Fruit fly (Drosophila melanogaster) whole organism, wandering third instar larva: Measurements from ENCODE around the gene CG17192.

Source experiments
- Abd-B ChIP-seq: fragments of >200 bp; optimal IDR thresholded peaks from 2 replicates; lab custom pipeline; 2017; ENCODE audit warnings: missing biosample characterization, missing genetic modification characterization
- CG32264 ChIP-seq: fragments of 200-800 bp; sonication (Bioruptor generic); optimal IDR thresholded peaks from 2 replicates; lab custom pipeline; 2016; ENCODE audit warnings: missing biosample characterization, missing genetic modification characterization
- CG9705 ChIP-seq: fragments of 200-800 bp; sonication (Bioruptor generic); optimal IDR thresholded peaks from 2 replicates; lab custom pipeline; 2018; ENCODE audit warnings: missing biosample characterization, mild to moderate bottlenecking, missing genetic modification characterization
- CrebA ChIP-seq: fragments of 200-800 bp; sonication (Bioruptor generic); optimal IDR thresholded peaks from 2 replicates; lab custom pipeline; 2016; ENCODE audit warnings: missing biosample characterization, mild to moderate bottlenecking, missing genetic modification characterization, borderline replicate concordance
- Dfd ChIP-seq: fragments of >200 bp; optimal IDR thresholded peaks from 2 replicates; lab custom pipeline; 2017; ENCODE audit warnings: missing biosample characterization, missing genetic modification characterization
- Dif ChIP-seq: fragments of 200-275, 200-300 bp; sonication (Bioruptor generic); optimal IDR thresholded peaks from 2 replicates; lab custom pipeline; 2018; ENCODE audit warnings: missing biosample characterization, missing genetic modification characterization; ENCODE audit not compliant: partially characterized antibody
- GATAd ChIP-seq: sonication (Bioruptor generic); optimal IDR thresholded peaks from 2 replicates; lab custom pipeline; 2016; ENCODE audit warnings: missing biosample characterization, missing genetic modification characterization
- HLH106 ChIP-seq: fragments of 200-800 bp; optimal IDR thresholded peaks from 3 replicates; lab custom pipeline; 2019; ENCODE audit warnings: missing biosample characterization, mild to moderate bottlenecking, missing genetic modification characterization, moderate library complexity
- Hnf4 ChIP-seq: fragments of 200-800 bp; sonication (Bioruptor generic); optimal IDR thresholded peaks from 2 replicates; lab custom pipeline; 2016; ENCODE audit warnings: missing biosample characterization, mild to moderate bottlenecking, missing genetic modification characterization
- Hr78 ChIP-seq: fragments of >200 bp; optimal IDR thresholded peaks from 2 replicates; lab custom pipeline; 2017; ENCODE audit warnings: missing biosample characterization, missing genetic modification characterization
- Hr83 ChIP-seq: fragments of 200-300 bp; sonication (Bioruptor generic); optimal IDR thresholded peaks from 2 replicates; lab custom pipeline; 2016; ENCODE audit warnings: missing biosample characterization, mild to moderate bottlenecking, missing genetic modification characterization, moderate library complexity; ENCODE audit not compliant: poor library complexity, severe bottlenecking
- Jra ChIP-seq: sonication (Bioruptor generic); optimal IDR thresholded peaks from 2 replicates; lab custom pipeline; 2016; ENCODE audit warnings: missing biosample characterization, missing genetic modification characterization
- Mio ChIP-seq: sonication (Bioruptor generic); optimal IDR thresholded peaks from 2 replicates; lab custom pipeline; 2016; ENCODE audit warnings: missing biosample characterization, missing genetic modification characterization
- Myc ChIP-seq: fragments of >200 bp; optimal IDR thresholded peaks from 2 replicates; lab custom pipeline; 2017
- N ChIP-seq: fragments of >200 bp; optimal IDR thresholded peaks from 2 replicates; lab custom pipeline; 2018; ENCODE audit warnings: missing biosample characterization, missing external identifiers, missing genetic modification characterization
- OdsH ChIP-seq: fragments of 200-800 bp; sonication (Bioruptor generic); optimal IDR thresholded peaks from 2 replicates; lab custom pipeline; 2016; ENCODE audit warnings: missing biosample characterization, mild to moderate bottlenecking, missing genetic modification characterization
- Rel ChIP-seq, 2 experiments: fragments of 200-800 bp; sonication (Bioruptor generic) in 1 of 2; optimal IDR thresholded peaks; 2 replicates in 1 of 2; 3 replicates in 1 of 2; lab custom pipeline; 2016 to 2019; ENCODE audit warnings: mild to moderate bottlenecking in 2 of 2, missing biosample characterization in 2 of 2, missing genetic modification characterization in 2 of 2, moderate library complexity in 1 of 2
- Sp1 ChIP-seq: fragments of 200-800 bp; sonication (Bioruptor generic); optimal IDR thresholded peaks from 3 replicates; lab custom pipeline; 2019; ENCODE audit warnings: missing biosample characterization, mild to moderate bottlenecking, missing genetic modification characterization, moderate library complexity
- Vsx2 ChIP-seq: fragments of 200-300, 225-300 bp; sonication (Bioruptor generic); optimal IDR thresholded peaks from 2 replicates; lab custom pipeline; 2018; ENCODE audit warnings: missing biosample characterization, missing genetic modification characterization; ENCODE audit not compliant: partially characterized antibody
- br ChIP-seq: fragments of 200-800 bp; sonication (Bioruptor generic); optimal IDR thresholded peaks from 2 replicates; lab custom pipeline; 2016; ENCODE audit warnings: missing biosample characterization, missing genetic modification characterization
- brk ChIP-seq: fragments of 200-800 bp; sonication (Bioruptor generic); optimal IDR thresholded peaks from 2 replicates; lab custom pipeline; 2016; ENCODE audit warnings: missing biosample characterization, mild to moderate bottlenecking, missing genetic modification characterization
- dl ChIP-seq, 2 experiments: fragments of 175-275, 200-275 bp in 1 of 2; fragments of 200-275 bp in 1 of 2; sonication (Bioruptor generic); optimal IDR thresholded peaks; lab custom pipeline; 2018; ENCODE audit warnings: mild to moderate bottlenecking in 2 of 2, missing biosample characterization in 2 of 2, missing genetic modification characterization in 2 of 2, moderate library complexity in 2 of 2; ENCODE audit not compliant: partially characterized antibody in 2 of 2, insufficient read depth in 1 of 2
- dmrt93B ChIP-seq: fragments of 200-800 bp; sonication (Bioruptor generic); optimal IDR thresholded peaks from 2 replicates; lab custom pipeline; 2018; ENCODE audit warnings: missing biosample characterization, mild to moderate bottlenecking, missing genetic modification characterization
- dsf ChIP-seq: sonication (Bioruptor generic); optimal IDR thresholded peaks from 2 replicates; lab custom pipeline; 2016; ENCODE audit warnings: missing biosample characterization, missing genetic modification characterization, borderline replicate concordance
- ey ChIP-seq: fragments of 200-800 bp; sonication (Bioruptor generic); optimal IDR thresholded peaks from 2 replicates; lab custom pipeline; 2016; ENCODE audit warnings: missing biosample characterization, missing genetic modification characterization
- foxo ChIP-seq, 2 experiments: fragments of 200-800 bp; sonication (Bioruptor generic); optimal IDR thresholded peaks; 2 replicates in 1 of 2; 3 replicates in 1 of 2; lab custom pipeline; 2016 to 2017; ENCODE audit warnings: missing biosample characterization in 2 of 2, missing genetic modification characterization in 2 of 2
- fru ChIP-seq: fragments of 200-800 bp; sonication (Bioruptor generic); optimal IDR thresholded peaks from 3 replicates; lab custom pipeline; 2016; ENCODE audit warnings: missing biosample characterization, mild to moderate bottlenecking, missing genetic modification characterization
- h ChIP-seq: fragments of 200-800 bp; sonication (Bioruptor generic); optimal IDR thresholded peaks from 3 replicates; lab custom pipeline; 2016; ENCODE audit warnings: missing biosample characterization, mild to moderate bottlenecking, missing genetic modification characterization
- jim ChIP-seq: fragments of 175-275, 200-325 bp; sonication (Bioruptor generic); optimal IDR thresholded peaks from 2 replicates; lab custom pipeline; 2016; ENCODE audit warnings: missing biosample characterization, mild to moderate bottlenecking, missing genetic modification characterization
- lola ChIP-seq: fragments of >200 bp; optimal IDR thresholded peaks from 2 replicates; lab custom pipeline; 2017; ENCODE audit warnings: missing biosample characterization, missing genetic modification characterization
- pan ChIP-seq: fragments of >200 bp; optimal IDR thresholded peaks from 2 replicates; lab custom pipeline; 2017
- psq ChIP-seq: fragments of 200-800 bp; sonication (Bioruptor generic); optimal IDR thresholded peaks from 3 replicates; lab custom pipeline; 2017; ENCODE audit warnings: missing biosample characterization, mild to moderate bottlenecking, missing genetic modification characterization, moderate library complexity
- rgr ChIP-seq: fragments of 200-800 bp; sonication (Bioruptor generic); optimal IDR thresholded peaks from 3 replicates; lab custom pipeline; 2016; ENCODE audit warnings: missing biosample characterization, mild to moderate bottlenecking, missing genetic modification characterization
- sage ChIP-seq: fragments of 200-800 bp; sonication (Bioruptor generic); optimal IDR thresholded peaks from 2 replicates; lab custom pipeline; 2016; ENCODE audit warnings: missing biosample characterization, mild to moderate bottlenecking, missing genetic modification characterization
- sv ChIP-seq: fragments of 200-800 bp; sonication (Bioruptor generic); optimal IDR thresholded peaks from 3 replicates; lab custom pipeline; 2016; ENCODE audit warnings: missing biosample characterization, missing genetic modification characterization
- tai ChIP-seq: sonication (Bioruptor generic); optimal IDR thresholded peaks from 2 replicates; lab custom pipeline; 2016; ENCODE audit warnings: missing biosample characterization, missing genetic modification characterization
- usp ChIP-seq: fragments of >200 bp; optimal IDR thresholded peaks from 2 replicates; lab custom pipeline; 2017; ENCODE audit warnings: missing biosample characterization, missing genetic modification characterization
- woc ChIP-seq: sonication (Bioruptor generic); optimal IDR thresholded peaks from 2 replicates; lab custom pipeline; 2016; ENCODE audit warnings: missing biosample characterization, mild to moderate bottlenecking, missing genetic modification characterization

CG17192 gene

dm6 chr3R:26989802-26990509 is 28.1 kb downstream of the CG17192 start, which contains the start of gene CG31076:
Gene CG31076, minus strand, starts transcription at chr3R:26989852.
- TF ChIP-seq OdsH (GFP tag; lab: Kevin White, UChicago) = peak; percentile 76
- TF ChIP-seq usp = no peak
- no peak for TF ChIP-seq lola (GFP tag; lab: Kevin White, UChicago)
- TF ChIP-seq rgr (GFP tag; lab: Kevin White, UChicago) = peak; percentile 78
- peak; percentile 55 for TF ChIP-seq brk
- no peak for TF ChIP-seq GATAd (GFP tag; lab: Kevin White, UChicago)
- no peak for TF ChIP-seq jim (GFP tag; lab: Kevin White, UChicago)
- peak; percentile 24 for TF ChIP-seq Jra (GFP tag; lab: Kevin White, UChicago)
- no peak for TF ChIP-seq Hr78 (GFP tag; lab: Kevin White, UChicago)
- peak; percentile 68 for TF ChIP-seq ey (GFP tag; lab: Kevin White, UChicago)
- TF ChIP-seq h (GFP tag; lab: Kevin White, UChicago) = peak; percentile 89
- TF ChIP-seq CG9705 (GFP tag; lab: Kevin White, UChicago) = peak; percentile 51
- TF ChIP-seq dl (GFP tag; optimal IDR thresholded peaks at IDR 0.05; lab: Kevin White, UChicago; ENCODE audit: insufficient read depth in 1 of 2, partially characterized antibody in 2 of 2) = no peak
- peak; percentile 40 for TF ChIP-seq CG32264 (GFP tag; lab: Kevin White, UChicago)
- TF ChIP-seq dmrt93B (GFP tag; lab: Kevin White, UChicago) = peak; percentile 33
- no peak for TF ChIP-seq Rel (GFP tag; optimal IDR thresholded peaks at IDR 0.05; lab: Kevin White, UChicago)
- peak; percentile 35 for TF ChIP-seq Rel (tag; optimal IDR thresholded peaks at IDR 0.05; lab: Kevin White, UChicago)
- peak; percentile 56 for TF ChIP-seq br (GFP tag; lab: Kevin White, UChicago)
- peak; percentile 33 for TF ChIP-seq psq (GFP tag; lab: Kevin White, UChicago)
- TF ChIP-seq tai (GFP tag; lab: Kevin White, UChicago) = peak; percentile 32
- TF ChIP-seq pan = peak; percentile 64
- TF ChIP-seq Hnf4 = peak; percentile 67
- peak; percentile 82 for TF ChIP-seq HLH106 (tag; lab: Kevin White, UChicago)
- no peak for TF ChIP-seq N (GFP tag; lab: Kevin White, UChicago)
- peak; percentile 82 for TF ChIP-seq woc (GFP tag; lab: Kevin White, UChicago)
- TF ChIP-seq Abd-B (GFP tag; lab: Kevin White, UChicago) = no peak
- no peak for TF ChIP-seq dsf
- peak; percentile 54 for TF ChIP-seq CrebA (GFP tag; lab: Kevin White, UChicago)
- TF ChIP-seq fru (GFP tag; lab: Kevin White, UChicago) = peak; percentile 85
- no peak for TF ChIP-seq sv (GFP tag; lab: Kevin White, UChicago)
- no peak for TF ChIP-seq Mio
- peak in 1 of 2 experiments; percentile 83 for TF ChIP-seq foxo (GFP tag; optimal IDR thresholded peaks at IDR 0.05; lab: Kevin White, UChicago)
- peak; percentile 77 for TF ChIP-seq Sp1 (GFP tag; lab: Kevin White, UChicago)
- no peak for TF ChIP-seq Dfd (GFP tag; lab: Kevin White, UChicago)
- no peak for TF ChIP-seq Dif (GFP tag; lab: Kevin White, UChicago)
- no peak for TF ChIP-seq Myc (lab: Kevin White, UChicago)
- peak; percentile 59 for TF ChIP-seq sage
- no peak for TF ChIP-seq Vsx2 (GFP tag; lab: Kevin White, UChicago)
- no peak for TF ChIP-seq Hr83 (GFP tag; lab: Kevin White, UChicago)

- peak; percentile 91 for TF ChIP-seq h (GFP tag; lab: Kevin White, UChicago)
- no peak for TF ChIP-seq Vsx2 (GFP tag; lab: Kevin White, UChicago)
- TF ChIP-seq lola (GFP tag; lab: Kevin White, UChicago) = no peak
- peak; percentile 90 for TF ChIP-seq OdsH (GFP tag; lab: Kevin White, UChicago)
- peak; percentile 90 for TF ChIP-seq Sp1 (GFP tag; lab: Kevin White, UChicago)
- peak; percentile 100 for TF ChIP-seq psq (GFP tag; lab: Kevin White, UChicago)
- TF ChIP-seq usp = no peak
- peak; percentile 50 for TF ChIP-seq CrebA (GFP tag; lab: Kevin White, UChicago)
- peak; percentile 83 for TF ChIP-seq br (GFP tag; lab: Kevin White, UChicago)
- peak; percentile 87 for TF ChIP-seq CG9705 (GFP tag; lab: Kevin White, UChicago)
- TF ChIP-seq Hr78 (GFP tag; lab: Kevin White, UChicago) = no peak
- TF ChIP-seq Mio = peak; percentile 54
- no peak for TF ChIP-seq GATAd (GFP tag; lab: Kevin White, UChicago)
- TF ChIP-seq sv (GFP tag; lab: Kevin White, UChicago) = peak; percentile 16
- TF ChIP-seq N (GFP tag; lab: Kevin White, UChicago) = no peak
- TF ChIP-seq sage = peak; percentile 92
- TF ChIP-seq Rel (GFP tag; optimal IDR thresholded peaks at IDR 0.05; lab: Kevin White, UChicago) = peak; percentile 75
- TF ChIP-seq Rel (tag; optimal IDR thresholded peaks at IDR 0.05; lab: Kevin White, UChicago) = peak; percentile 39
- peak; percentile 91 for TF ChIP-seq rgr (GFP tag; lab: Kevin White, UChicago)
- TF ChIP-seq dsf = peak; percentile 55
- TF ChIP-seq Abd-B (GFP tag; lab: Kevin White, UChicago) = no peak
- no peak for TF ChIP-seq pan
- peak in 1 of 2 experiments; percentile 12 for TF ChIP-seq dl (GFP tag; optimal IDR thresholded peaks at IDR 0.05; lab: Kevin White, UChicago; ENCODE audit: insufficient read depth in 1 of 2, partially characterized antibody in 2 of 2)
- no peak for TF ChIP-seq Dfd (GFP tag; lab: Kevin White, UChicago)
- TF ChIP-seq Hr83 (GFP tag; lab: Kevin White, UChicago) = peak; percentile 58
- TF ChIP-seq dmrt93B (GFP tag; lab: Kevin White, UChicago) = peak; percentile 88
- TF ChIP-seq Dif (GFP tag; lab: Kevin White, UChicago) = peak; percentile 70
- TF ChIP-seq foxo (GFP tag; optimal IDR thresholded peaks at IDR 0.05; lab: Kevin White, UChicago) = peak in 1 of 2 experiments; percentile 97
- TF ChIP-seq Jra (GFP tag; lab: Kevin White, UChicago) = peak; percentile 50
- TF ChIP-seq Hnf4 = peak; percentile 81
- TF ChIP-seq jim (GFP tag; lab: Kevin White, UChicago) = no peak
- TF ChIP-seq tai (GFP tag; lab: Kevin White, UChicago) = peak; percentile 75
- peak; percentile 60 for TF ChIP-seq Myc (lab: Kevin White, UChicago)
- TF ChIP-seq woc (GFP tag; lab: Kevin White, UChicago) = peak; percentile 84
- TF ChIP-seq CG32264 (GFP tag; lab: Kevin White, UChicago) = peak; percentile 71
- peak; percentile 93 for TF ChIP-seq brk
Observed at dm6 chr3R:26988412-26988981, 29.6 kb downstream of the CG17192 start, which contains the start of gene CG31075. Gene CG31075, minus strand, starts transcription at chr3R:26988517.
